Worm (Caenorhabditis elegans) whole organism, L3 larva: ENCODE measurements around the gene F13E9.19.

ENCODE experiments used
- ZK546.5 ChIP-seq: sonication (generic microtip); optimal IDR thresholded peaks from 2 replicates; lab custom pipeline; 2017; ENCODE audit warnings: missing biosample characterization, missing genetic modification characterization
- aly-2 ChIP-seq: fragments of 150-350 bp; optimal IDR thresholded peaks from 2 replicates; lab custom pipeline; 2014; ENCODE audit warnings: missing biosample characterization, missing genetic modification characterization
- ama-1 ChIP-seq: fragments of 150-350 bp; optimal IDR thresholded peaks from 2 replicates; lab custom pipeline; 2018
- ceh-16 ChIP-seq: sonication (generic microtip); optimal IDR thresholded peaks from 2 replicates; lab custom pipeline; 2017; ENCODE audit warnings: missing biosample characterization, missing genetic modification characterization
- ceh-28 ChIP-seq: fragments of 150-350 bp; optimal IDR thresholded peaks from 2 replicates; lab custom pipeline; 2014; ENCODE audit warnings: missing biosample characterization, missing genetic modification reagents, missing genetic modification characterization
- daf-12 ChIP-seq: fragments of 150-350 bp; optimal IDR thresholded peaks from 2 replicates; lab custom pipeline; 2014; ENCODE audit warnings: missing biosample characterization, missing genetic modification reagents, missing genetic modification characterization
- egl-27 ChIP-seq: sonication (generic microtip); optimal IDR thresholded peaks from 4 replicates; lab custom pipeline; 2017; ENCODE audit warnings: missing biosample characterization, missing genetic modification reagents, missing genetic modification characterization
- egl-5 ChIP-seq: fragments of 150-350 bp; optimal IDR thresholded peaks from 2 replicates; lab custom pipeline; 2017; ENCODE audit warnings: missing biosample characterization, missing genetic modification reagents, missing genetic modification characterization, inconsistent platforms
- elt-1 ChIP-seq: fragments of 150-350 bp; optimal IDR thresholded peaks from 2 replicates; lab custom pipeline; 2014; ENCODE audit warnings: missing biosample characterization, missing genetic modification characterization
- elt-2 ChIP-seq: sonication (generic microtip); optimal IDR thresholded peaks from 2 replicates; lab custom pipeline; 2016; ENCODE audit warnings: missing genetic modification reagents, mild to moderate bottlenecking, missing genetic modification characterization, missing compliant biosample characterization
- elt-3 ChIP-seq, 3 experiments: fragments of 150-350 bp in 1 of 3; sonication (generic microtip) in 2 of 3; optimal IDR thresholded peaks; 2 replicates in 2 of 3; 4 replicates in 1 of 3; lab custom pipeline; 2014 to 2017; ENCODE audit warnings: missing biosample characterization in 3 of 3, missing genetic modification characterization in 3 of 3
- eor-1 ChIP-seq, 2 experiments: fragments of 150-350 bp; optimal IDR thresholded peaks; 2 replicates each; lab custom pipeline; 2014 to 2018; ENCODE audit warnings: missing biosample characterization in 2 of 2, missing genetic modification characterization in 2 of 2
- hmg-11 ChIP-seq: sonication (generic microtip); optimal IDR thresholded peaks from 2 replicates; lab custom pipeline; 2016; ENCODE audit warnings: missing genetic modification characterization, missing compliant biosample characterization
- jun-1 ChIP-seq: fragments of 150-350 bp; optimal IDR thresholded peaks from 2 replicates; lab custom pipeline; 2014; ENCODE audit warnings: missing biosample characterization, missing genetic modification reagents, missing genetic modification characterization
- lin-15B ChIP-seq: fragments of 150-350 bp; optimal IDR thresholded peaks from 2 replicates; lab custom pipeline; 2014; ENCODE audit warnings: missing biosample characterization, missing genetic modification characterization
- lin-39 ChIP-seq: fragments of 150-350 bp; optimal IDR thresholded peaks from 2 replicates; lab custom pipeline; 2018; ENCODE audit warnings: missing biosample characterization, missing genetic modification reagents, missing genetic modification characterization
- lsy-12 ChIP-seq: sonication (generic microtip); optimal IDR thresholded peaks from 2 replicates; lab custom pipeline; 2016; ENCODE audit warnings: mild to moderate bottlenecking, missing genetic modification characterization, missing compliant biosample characterization
- mdl-1 ChIP-seq: fragments of 150-350 bp; optimal IDR thresholded peaks from 2 replicates; lab custom pipeline; 2014; ENCODE audit warnings: missing biosample characterization, missing genetic modification characterization
- mml-1 ChIP-seq: fragments of 150-350 bp; sonication (generic microtip); optimal IDR thresholded peaks from 3 replicates; lab custom pipeline; 2014; ENCODE audit warnings: missing biosample characterization, missing genetic modification characterization
- nfya-1 ChIP-seq: sonication (generic microtip); optimal IDR thresholded peaks from 2 replicates; lab custom pipeline; 2017; ENCODE audit warnings: missing genetic modification characterization, mild to moderate bottlenecking, missing compliant biosample characterization, antibody characterized with exemption, moderate library complexity; ENCODE audit not compliant: insufficient read depth
- nhr-23 ChIP-seq: fragments of 150-350 bp; optimal IDR thresholded peaks from 2 replicates; lab custom pipeline; 2014; ENCODE audit warnings: missing biosample characterization, missing genetic modification reagents, missing genetic modification characterization
- nhr-25 ChIP-seq: sonication (generic microtip); optimal IDR thresholded peaks from 2 replicates; lab custom pipeline; 2017; ENCODE audit warnings: missing biosample characterization, missing genetic modification characterization
- nhr-43 ChIP-seq: sonication (generic microtip); optimal IDR thresholded peaks from 2 replicates; lab custom pipeline; 2016; ENCODE audit warnings: mild to moderate bottlenecking, missing genetic modification characterization, missing compliant biosample characterization; ENCODE audit not compliant: poor library complexity, severe bottlenecking
- nhr-67 ChIP-seq: fragments of 150-350 bp; optimal IDR thresholded peaks from 2 replicates; lab custom pipeline; 2014; ENCODE audit warnings: missing biosample characterization, missing genetic modification characterization
- nhr-76 ChIP-seq: fragments of 150-350 bp; sonication (generic microtip); optimal IDR thresholded peaks from 5 replicates; lab custom pipeline; 2014; ENCODE audit warnings: missing biosample characterization, missing genetic modification characterization
- pha-4 ChIP-seq: fragments of 150-350 bp; optimal IDR thresholded peaks from 2 replicates; lab custom pipeline; 2014; ENCODE audit warnings: missing biosample characterization, missing genetic modification reagents, missing genetic modification characterization
- pqm-1 ChIP-seq: fragments of 150-350 bp; optimal IDR thresholded peaks from 2 replicates; lab custom pipeline; 2017; ENCODE audit warnings: missing biosample characterization, missing genetic modification characterization, inconsistent platforms
- snpc-4 ChIP-seq: fragments of 150-350 bp; optimal IDR thresholded peaks from 2 replicates; lab custom pipeline; 2014; ENCODE audit warnings: missing biosample characterization, missing genetic modification characterization
- tbx-2 ChIP-seq: sonication (generic microtip); optimal IDR thresholded peaks from 2 replicates; lab custom pipeline; 2016; ENCODE audit warnings: mild to moderate bottlenecking, missing genetic modification characterization, missing compliant biosample characterization
- unc-62 ChIP-seq: fragments of 150-350 bp; sonication (generic microtip); optimal IDR thresholded peaks from 4 replicates; lab custom pipeline; 2014; ENCODE audit warnings: missing biosample characterization, missing genetic modification reagents, missing genetic modification characterization
- zag-1 ChIP-seq: fragments of 150-350 bp; optimal IDR thresholded peaks from 2 replicates; lab custom pipeline; 2014; ENCODE audit warnings: missing biosample characterization, missing genetic modification characterization
- ztf-4 ChIP-seq: fragments of 150-350 bp; optimal IDR thresholded peaks from 2 replicates; lab custom pipeline; 2014; ENCODE audit warnings: missing biosample characterization, missing genetic modification characterization

The F13E9.19 gene

ce11 chrIV:10933062-10933552, 33.9 kb downstream of the F13E9.19 start, which contains the start of the genes dnc-1 and lsm-7 (continued):
- peak; percentile 39 for TF ChIP-seq jun-1 (tag; lab: Kevin White, UChicago)

- TF ChIP-seq lsy-12 (tag; lab: Kevin White, UChicago) (peak; percentile 26), daf-12 (tag; lab: Kevin White, UChicago) (no peak), elt-2 (peak; percentile 47), nhr-43 (tag; lab: Kevin White, UChicago) (peak; percentile 32), ama-1 (lab: Kevin White, UChicago) (peak; percentile 90)
Measured at ce11 chrIV:10933777-10934546, 34.8 kb downstream of the F13E9.19 start.

ce11 chrIV:10934786-10935185, 35.6 kb downstream of the F13E9.19 start:
- TF ChIP-seq tbx-2 (tag; lab: Kevin White, UChicago) (no peak), mml-1 (tag; lab: Kevin White, UChicago) (no peak), ama-1 (lab: Kevin White, UChicago) (peak; percentile 68), nhr-76 (tag; lab: Kevin White, UChicago) (no peak)

- TF ChIP-seq jun-1 (tag; lab: Kevin White, UChicago) (peak; percentile 75), ceh-28 (tag; lab: Kevin White, UChicago) (peak; percentile 65), elt-2 (peak; percentile 59), hmg-11 (tag; lab: Kevin White, UChicago) (no peak), nhr-43 (tag; lab: Kevin White, UChicago) (peak; percentile 40), elt-3 (tag; optimal IDR thresholded peaks at IDR 0.05; lab: Kevin White, UChicago) (peak in 1 of 3 experiments; percentile 17), ztf-4 (tag; lab: Kevin White, UChicago) (peak; percentile 65), mdl-1 (peak; percentile 60), aly-2 (tag; lab: Kevin White, UChicago) (no peak), ama-1 (lab: Kevin White, UChicago) (peak; percentile 80), zag-1 (no peak), lsy-12 (tag; lab: Kevin White, UChicago) (peak; percentile 90), egl-5 (tag; lab: Kevin White, UChicago) (peak; percentile 95), snpc-4 (tag; lab: Kevin White, UChicago) (peak; percentile 26), nhr-23 (tag; lab: Kevin White, UChicago) (peak; percentile 80), elt-1 (peak; percentile 32), nhr-25 (tag; lab: Kevin White, UChicago) (peak; percentile 40), lin-39 (peak; percentile 43), ceh-16 (tag; lab: Kevin White, UChicago) (no peak), eor-1 (tag; optimal IDR thresholded peaks at IDR 0.05; lab: Kevin White, UChicago) (peak in 1 of 2 experiments; percentile 32), unc-62 (GFP tag; lab: Kevin White, UChicago) (peak; percentile 57), lin-15B (tag; lab: Kevin White, UChicago) (peak; percentile 26), ZK546.5 (no peak), pha-4 (peak; percentile 63), nhr-67 (tag; lab: Kevin White, UChicago) (no peak), mml-1 (tag; lab: Kevin White, UChicago) (peak; percentile 81), egl-27 (tag; lab: Kevin White, UChicago) (peak; percentile 53), pqm-1 (peak; percentile 64), tbx-2 (tag; lab: Kevin White, UChicago) (peak; percentile 56), nhr-76 (tag; lab: Kevin White, UChicago) (no peak), nfya-1 (tag; lab: Kevin White, UChicago) (peak; percentile 90)
Measured at ce11 chrIV:10935336-10935735, 36.1 kb downstream of the F13E9.19 start.
